Worm (Caenorhabditis elegans) whole organism, early embryonic: ENCODE data around the gene ddn-2.

Experiments
- B0310.2 ChIP-seq: sonication (generic microtip); optimal IDR thresholded peaks from 2 replicates; lab custom pipeline; 2016; ENCODE audit warnings: mild to moderate bottlenecking, missing genetic modification characterization, missing compliant biosample characterization
- F13C5.2 ChIP-seq: sonication (generic microtip); optimal IDR thresholded peaks from 2 replicates; lab custom pipeline; 2017; ENCODE audit warnings: mild to moderate bottlenecking, missing genetic modification characterization, inconsistent platforms, missing compliant biosample characterization
- aly-1 ChIP-seq: sonication (generic microtip); optimal IDR thresholded peaks from 2 replicates; lab custom pipeline; 2016; ENCODE audit warnings: missing genetic modification characterization, missing compliant biosample characterization
- ama-1 ChIP-seq: fragments of 150-350 bp; optimal IDR thresholded peaks from 2 replicates; lab custom pipeline; 2014
- ceh-13 ChIP-seq: fragments of 200-800 bp; sonication (Bioruptor generic); optimal IDR thresholded peaks from 2 replicates; lab custom pipeline; 2018; ENCODE audit warnings: mild to moderate bottlenecking, missing genetic modification characterization, missing compliant biosample characterization
- ceh-36 ChIP-seq: sonication (generic microtip); optimal IDR thresholded peaks from 2 replicates; lab custom pipeline; 2016; ENCODE audit warnings: missing genetic modification characterization, inconsistent platforms, missing compliant biosample characterization
- ets-7 ChIP-seq: sonication (generic microtip); optimal IDR thresholded peaks from 2 replicates; lab custom pipeline; 2016; ENCODE audit warnings: missing genotype, missing genetic modification characterization, missing compliant biosample characterization
- flt-1 ChIP-seq: fragments of 200-800 bp; sonication (Bioruptor generic); IDR thresholded peaks from 2 replicates; pipeline ENCODE4 v1.3.6; 2022; ENCODE audit warnings: missing genetic modification characterization, missing compliant biosample characterization
- hmbx-1 ChIP-seq: sonication (generic microtip); optimal IDR thresholded peaks from 2 replicates; lab custom pipeline; 2016; ENCODE audit warnings: mild to moderate bottlenecking, missing genetic modification characterization, missing compliant biosample characterization
- hmg-4 ChIP-seq: fragments of 200-800 bp; sonication (Bioruptor generic); optimal IDR thresholded peaks from 2 replicates; lab custom pipeline; 2018; ENCODE audit warnings: mild to moderate bottlenecking, missing genetic modification characterization, missing compliant biosample characterization
- hnd-1 ChIP-seq: sonication (generic microtip); optimal IDR thresholded peaks from 2 replicates; lab custom pipeline; 2016; ENCODE audit warnings: missing genetic modification characterization, missing compliant biosample characterization
- pes-1 ChIP-seq: fragments of 200-800 bp; sonication (Bioruptor generic); IDR thresholded peaks from 2 replicates; pipeline ENCODE4 v1.3.6; 2022; ENCODE audit warnings: missing genetic modification reagents, missing genetic modification characterization, missing compliant biosample characterization
- scrt-1 ChIP-seq: fragments of 200-800 bp; sonication (Bioruptor generic); IDR thresholded peaks from 2 replicates; pipeline ENCODE4 v1.3.6; 2022; ENCODE audit warnings: missing genetic modification characterization, missing compliant biosample characterization
- sea-1 ChIP-seq: fragments of 200-800 bp; sonication (Bioruptor generic); conservative IDR thresholded peaks from 2 replicates; pipeline ENCODE4 v1.3.6; 2022; ENCODE audit warnings: missing genetic modification characterization, missing compliant biosample characterization
- tbx-11 ChIP-seq: fragments of 200-800 bp; sonication (Bioruptor generic); IDR thresholded peaks from 2 replicates; pipeline ENCODE4 v1.3.6; 2022; ENCODE audit warnings: missing genetic modification characterization, missing compliant biosample characterization
- tbx-37 ChIP-seq: fragments of 200-800 bp; sonication (Bioruptor generic); conservative IDR thresholded peaks from 2 replicates; pipeline ENCODE4 v1.3.6; 2022; ENCODE audit warnings: missing genetic modification reagents, missing genetic modification characterization, missing compliant biosample characterization
- tra-4 ChIP-seq: sonication (generic microtip); optimal IDR thresholded peaks from 2 replicates; lab custom pipeline; 2017; ENCODE audit warnings: missing genetic modification characterization, missing compliant biosample characterization

Gene ddn-2

ce11 chrII:12888471-12888870 is 20.4 kb upstream of the ddn-2 start, which contains the start of gene F35C5.3:
Gene F35C5.3 (plus strand): TSS chrII:12888771.
- TF ChIP-seq pes-1 (no peak), sea-1 (GFP tag; lab: Robert Waterston, UW) (no peak), hmg-4 (GFP tag; lab: Kevin White, UChicago) (no peak), aly-1 (tag; lab: Kevin White, UChicago) (no peak), ceh-13 (GFP tag; lab: Kevin White, UChicago) (no peak), flt-1 (no peak), hmbx-1 (tag; lab: Kevin White, UChicago) (no peak), scrt-1 (no peak), tra-4 (no peak), tbx-37 (GFP tag; lab: Robert Waterston, UW) (no peak), B0310.2 (tag; lab: Kevin White, UChicago) (no peak), hnd-1 (tag; lab: Kevin White, UChicago) (no peak), ama-1 (lab: Kevin White, UChicago) (no peak), tbx-11 (no peak), F13C5.2 (no peak)

ce11 chrII:12892407-12892806 is 16.5 kb upstream of the ddn-2 start:
- TF ChIP-seq tbx-11, result no peak
- no peak for TF ChIP-seq ceh-36 (tag; lab: Kevin White, UChicago)
- TF ChIP-seq B0310.2 (tag; lab: Kevin White, UChicago), result no peak
- TF ChIP-seq hmg-4 (GFP tag; lab: Kevin White, UChicago), result no peak
- TF ChIP-seq ceh-13 (GFP tag; lab: Kevin White, UChicago), result no peak
- TF ChIP-seq pes-1, result no peak
- no peak for TF ChIP-seq ama-1 (lab: Kevin White, UChicago)
- TF ChIP-seq F13C5.2, result no peak

- no peak for TF ChIP-seq scrt-1
- TF ChIP-seq sea-1 (GFP tag; lab: Robert Waterston, UW), result no peak
- TF ChIP-seq B0310.2 (tag; lab: Kevin White, UChicago), result no peak
- no peak for TF ChIP-seq ceh-13 (GFP tag; lab: Kevin White, UChicago)
- TF ChIP-seq hnd-1 (tag; lab: Kevin White, UChicago), result no peak
- TF ChIP-seq ama-1 (lab: Kevin White, UChicago), result no peak
- TF ChIP-seq hmg-4 (GFP tag; lab: Kevin White, UChicago), result no peak
- TF ChIP-seq pes-1, result no peak
These were observed 13.7 kb upstream of the ddn-2 start, which contains the start of the genes clec-62 and clec-63 for ce11 chrII:12895078-12895670. Gene clec-62 (minus strand): TSS chrII:12895128. Gene clec-63 (plus strand): TSS chrII:12895638.

ce11 chrII:12896666-12897065 is 12.2 kb upstream of the ddn-2 start:
- TF ChIP-seq ceh-13 (GFP tag; lab: Kevin White, UChicago) (no peak), B0310.2 (tag; lab: Kevin White, UChicago) (no peak), pes-1 (no peak), hmbx-1 (tag; lab: Kevin White, UChicago) (no peak), ets-7 (no peak), hnd-1 (tag; lab: Kevin White, UChicago) (no peak)

ce11 chrII:12897361-12897760 is 11.5 kb upstream of the ddn-2 start:
- TF ChIP-seq tbx-37 (GFP tag; lab: Robert Waterston, UW), result no peak
- no peak for TF ChIP-seq hmg-4 (GFP tag; lab: Kevin White, UChicago)
- TF ChIP-seq flt-1, result no peak
- no peak for TF ChIP-seq pes-1

ce11 chrII:12897942-12898341 is 10.9 kb upstream of the ddn-2 start, which contains the start of gene clec-64:
Gene clec-64 (plus strand): TSS chrII:12898242.
- TF ChIP-seq flt-1 (no peak), hmbx-1 (tag; lab: Kevin White, UChicago) (no peak), sea-1 (GFP tag; lab: Robert Waterston, UW) (no peak), ceh-36 (tag; lab: Kevin White, UChicago) (no peak), B0310.2 (tag; lab: Kevin White, UChicago) (no peak), hmg-4 (GFP tag; lab: Kevin White, UChicago) (no peak), pes-1 (no peak), F13C5.2 (no peak), ceh-13 (GFP tag; lab: Kevin White, UChicago) (no peak), ets-7 (no peak), tra-4 (no peak), tbx-11 (no peak), hnd-1 (tag; lab: Kevin White, UChicago) (no peak), ama-1 (lab: Kevin White, UChicago) (no peak)

ce11 chrII:12901025-12901424 is 7.9 kb upstream of the ddn-2 start, which contains the start of gene clec-65:
Gene clec-65 (plus strand): TSS chrII:12901325.
- TF ChIP-seq tbx-37 (GFP tag; lab: Robert Waterston, UW) (no peak), sea-1 (GFP tag; lab: Robert Waterston, UW) (no peak), hnd-1 (tag; lab: Kevin White, UChicago) (no peak), tra-4 (no peak), pes-1 (no peak), B0310.2 (tag; lab: Kevin White, UChicago) (no peak), scrt-1 (no peak), aly-1 (tag; lab: Kevin White, UChicago) (no peak), ets-7 (no peak), F13C5.2 (no peak), ceh-13 (GFP tag; lab: Kevin White, UChicago) (no peak), flt-1 (no peak), ceh-36 (tag; lab: Kevin White, UChicago) (no peak), tbx-11 (no peak), hmbx-1 (tag; lab: Kevin White, UChicago) (no peak)

ce11 chrII:12904174-12904573 is 4.7 kb upstream of the ddn-2 start, which contains the start of gene clec-66:
Gene clec-66 (plus strand): TSS chrII:12904398.
- no peak for TF ChIP-seq flt-1
- TF ChIP-seq ceh-13 (GFP tag; lab: Kevin White, UChicago), result no peak
- no peak for TF ChIP-seq B0310.2 (tag; lab: Kevin White, UChicago)
- no peak for TF ChIP-seq F13C5.2
- TF ChIP-seq aly-1 (tag; lab: Kevin White, UChicago), result no peak
- no peak for TF ChIP-seq pes-1
- TF ChIP-seq tbx-11, result no peak
- no peak for TF ChIP-seq ets-7
- no peak for TF ChIP-seq hnd-1 (tag; lab: Kevin White, UChicago)
- no peak for TF ChIP-seq tra-4
- TF ChIP-seq sea-1 (GFP tag; lab: Robert Waterston, UW), result no peak
- TF ChIP-seq scrt-1, result no peak
- TF ChIP-seq hmg-4 (GFP tag; lab: Kevin White, UChicago), result no peak
- no peak for TF ChIP-seq hmbx-1 (tag; lab: Kevin White, UChicago)
- no peak for TF ChIP-seq ama-1 (lab: Kevin White, UChicago)
- TF ChIP-seq tbx-37 (GFP tag; lab: Robert Waterston, UW), result no peak
- no peak for TF ChIP-seq ceh-36 (tag; lab: Kevin White, UChicago)
